Worm (Caenorhabditis elegans) whole organism, late embryonic: ENCODE data around the gene fkh-5.

Source experiments
- F13H6.1 ChIP-seq: sonication (generic microtip); optimal IDR thresholded peaks from 2 replicates; lab custom pipeline; 2016; ENCODE audit warnings: missing genetic modification characterization, missing compliant biosample characterization
- Y22D7AL.16 ChIP-seq: sonication (generic microtip); optimal IDR thresholded peaks from 2 replicates; lab custom pipeline; 2016; ENCODE audit warnings: missing genetic modification characterization, missing compliant biosample characterization
- ahr-1 ChIP-seq: sonication (generic microtip); optimal IDR thresholded peaks from 2 replicates; lab custom pipeline; 2016; ENCODE audit warnings: missing genetic modification characterization, missing compliant biosample characterization
- ama-1 ChIP-seq: fragments of 150-350 bp; optimal IDR thresholded peaks from 2 replicates; lab custom pipeline; 2014
- ceh-18 ChIP-seq: sonication (generic microtip); optimal IDR thresholded peaks from 2 replicates; lab custom pipeline; 2016; ENCODE audit warnings: missing genetic modification characterization, missing compliant biosample characterization
- ceh-19 ChIP-seq: fragments of 200-800 bp; sonication (Bioruptor generic); optimal IDR thresholded peaks from 2 replicates; lab custom pipeline; 2018; ENCODE audit warnings: mild to moderate bottlenecking, missing genetic modification characterization, missing compliant biosample characterization
- ceh-2 ChIP-seq: sonication (generic microtip); optimal IDR thresholded peaks from 2 replicates; lab custom pipeline; 2016; ENCODE audit warnings: missing genotype, missing genetic modification characterization, missing compliant biosample characterization
- ceh-24 ChIP-seq: sonication (generic microtip); optimal IDR thresholded peaks from 2 replicates; lab custom pipeline; 2016; ENCODE audit warnings: mild to moderate bottlenecking, missing genetic modification characterization, missing compliant biosample characterization
- ceh-30 ChIP-seq: fragments of 150-350 bp; optimal IDR thresholded peaks from 2 replicates; lab custom pipeline; 2014; ENCODE audit warnings: missing biosample characterization, missing genetic modification characterization
- ceh-48 ChIP-seq: sonication (generic microtip); optimal IDR thresholded peaks from 2 replicates; lab custom pipeline; 2016; ENCODE audit warnings: missing genetic modification characterization, inconsistent platforms, missing compliant biosample characterization
- che-1 ChIP-seq: sonication (generic microtip); optimal IDR thresholded peaks from 2 replicates; lab custom pipeline; 2016; ENCODE audit warnings: mild to moderate bottlenecking, missing genetic modification characterization, missing compliant biosample characterization
- dmd-4 ChIP-seq: sonication (generic microtip); optimal IDR thresholded peaks from 2 replicates; lab custom pipeline; 2016; ENCODE audit warnings: borderline replicate concordance, missing genetic modification characterization, missing compliant biosample characterization
- dve-1 ChIP-seq: sonication (generic microtip); optimal IDR thresholded peaks from 2 replicates; lab custom pipeline; 2017; ENCODE audit warnings: antibody characterized with exemption, mild to moderate bottlenecking, missing genetic modification characterization, missing compliant biosample characterization
- elt-2 ChIP-seq: sonication (generic microtip); optimal IDR thresholded peaks from 2 replicates; lab custom pipeline; 2016; ENCODE audit warnings: missing genetic modification reagents, missing genetic modification characterization, missing compliant biosample characterization
- elt-4 ChIP-seq: sonication (generic microtip); optimal IDR thresholded peaks from 2 replicates; lab custom pipeline; 2016; ENCODE audit warnings: missing genetic modification characterization, missing compliant biosample characterization
- fkh-6 ChIP-seq: sonication (generic microtip); optimal IDR thresholded peaks from 2 replicates; lab custom pipeline; 2016; ENCODE audit warnings: missing genetic modification characterization, missing compliant biosample characterization
- gmeb-2 ChIP-seq: sonication (generic microtip); optimal IDR thresholded peaks from 2 replicates; lab custom pipeline; 2016; ENCODE audit warnings: missing genetic modification characterization, inconsistent platforms, missing compliant biosample characterization
- hlh-13 ChIP-seq: fragments of 200-800 bp; sonication (Bioruptor generic); optimal IDR thresholded peaks from 2 replicates; lab custom pipeline; 2018; ENCODE audit warnings: mild to moderate bottlenecking, missing genetic modification characterization, missing compliant biosample characterization
- hlh-6 ChIP-seq: sonication (generic microtip); optimal IDR thresholded peaks from 2 replicates; lab custom pipeline; 2016; ENCODE audit warnings: missing genotype, missing genetic modification characterization, missing compliant biosample characterization
- madf-2 ChIP-seq: sonication (generic microtip); optimal IDR thresholded peaks from 2 replicates; lab custom pipeline; 2017; ENCODE audit warnings: missing genetic modification characterization, missing compliant biosample characterization
- mec-3 ChIP-seq: sonication (generic microtip); optimal IDR thresholded peaks from 2 replicates; lab custom pipeline; 2016; ENCODE audit warnings: borderline replicate concordance, missing genetic modification characterization, missing compliant biosample characterization
- nfya-1 ChIP-seq: sonication (generic microtip); optimal IDR thresholded peaks from 2 replicates; lab custom pipeline; 2017; ENCODE audit warnings: missing genetic modification characterization, mild to moderate bottlenecking, missing compliant biosample characterization, antibody characterized with exemption, moderate library complexity
- odd-2 ChIP-seq: sonication (generic microtip); optimal IDR thresholded peaks from 2 replicates; lab custom pipeline; 2017; ENCODE audit warnings: antibody characterized with exemption, mild to moderate bottlenecking, missing genetic modification characterization, missing compliant biosample characterization
- pha-2 ChIP-seq: sonication (generic microtip); optimal IDR thresholded peaks from 2 replicates; lab custom pipeline; 2017; ENCODE audit warnings: mild to moderate bottlenecking, missing genetic modification characterization, missing compliant biosample characterization
- pqm-1 ChIP-seq: sonication (generic microtip); optimal IDR thresholded peaks from 2 replicates; lab custom pipeline; 2016; ENCODE audit warnings: missing genetic modification characterization, missing compliant biosample characterization
- pros-1 ChIP-seq: fragments of 150-350 bp; optimal IDR thresholded peaks from 2 replicates; lab custom pipeline; 2014; ENCODE audit warnings: missing biosample characterization, missing genetic modification reagents, missing genetic modification characterization
- ref-2 ChIP-seq: sonication (generic microtip); optimal IDR thresholded peaks from 2 replicates; lab custom pipeline; 2016; ENCODE audit warnings: missing genetic modification characterization, missing compliant biosample characterization
- rnt-1 ChIP-seq: sonication (generic microtip); optimal IDR thresholded peaks from 2 replicates; lab custom pipeline; 2016; ENCODE audit warnings: missing genetic modification characterization, missing compliant biosample characterization
- sdc-2 ChIP-seq: sonication (generic microtip); optimal IDR thresholded peaks from 2 replicates; lab custom pipeline; 2016; ENCODE audit warnings: missing genotype, missing genetic modification characterization, missing compliant biosample characterization
- sox-4 ChIP-seq: sonication (generic microtip); optimal IDR thresholded peaks from 2 replicates; lab custom pipeline; 2017; ENCODE audit warnings: mild to moderate bottlenecking, missing genetic modification characterization, inconsistent platforms, missing compliant biosample characterization
- tbx-2 ChIP-seq: sonication (generic microtip); optimal IDR thresholded peaks from 2 replicates; lab custom pipeline; 2016; ENCODE audit warnings: missing genetic modification characterization, missing compliant biosample characterization
- tbx-7 ChIP-seq: sonication (generic microtip); optimal IDR thresholded peaks from 2 replicates; lab custom pipeline; 2016; ENCODE audit warnings: missing genotype, missing genetic modification characterization, missing compliant biosample characterization
- unc-3 ChIP-seq, 2 experiments: fragments of 200-800 bp in 1 of 2; sonication (Bioruptor generic) in 1 of 2; sonication (generic microtip) in 1 of 2; conservative IDR thresholded peaks in 1 of 2; optimal IDR thresholded peaks in 1 of 2; 2 replicates each; pipeline versions ENCODE4 v1.3.6 to Lab custom; 2016 to 2022; ENCODE audit warnings: missing compliant biosample characterization in 2 of 2, missing genetic modification characterization in 2 of 2, missing genetic modification reagents in 1 of 2
- unc-42 ChIP-seq: sonication (generic microtip); optimal IDR thresholded peaks from 2 replicates; lab custom pipeline; 2016; ENCODE audit warnings: missing genotype, missing genetic modification characterization, missing compliant biosample characterization
- unc-55 ChIP-seq: sonication (generic microtip); optimal IDR thresholded peaks from 2 replicates; lab custom pipeline; 2017; ENCODE audit warnings: missing biosample characterization, missing genetic modification reagents, missing genetic modification characterization
- zip-5 ChIP-seq: sonication (generic microtip); optimal IDR thresholded peaks from 2 replicates; lab custom pipeline; 2016; ENCODE audit warnings: missing genetic modification characterization, missing compliant biosample characterization

The fkh-5 gene

DNA sequence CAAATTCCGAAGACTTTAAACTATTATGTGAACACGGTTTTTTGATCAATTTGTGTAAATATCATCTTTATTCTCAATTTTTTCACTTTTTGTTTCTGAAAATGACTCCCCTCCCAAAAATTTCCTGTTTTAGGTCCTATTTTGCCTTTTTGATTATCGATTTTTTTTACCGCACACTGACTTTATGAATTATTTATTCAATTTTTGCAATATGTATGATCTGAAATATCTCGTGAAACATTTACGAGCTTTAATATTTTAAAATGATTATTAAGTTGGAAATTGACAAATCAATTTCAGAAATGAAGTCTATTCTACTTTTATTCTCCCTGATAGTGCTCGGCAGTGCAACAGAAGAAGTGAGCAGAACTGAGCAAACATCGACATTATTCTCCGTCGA is 35.0 kb downstream of the fkh-5 start, which contains the start of gene C35D10.1:
C35D10.1 (plus strand) TSS at position 301 of the 400 bp plus-strand sequence.
- TF ChIP-seq hlh-13 (GFP tag; lab: Kevin White, UChicago) (no peak), elt-2 (tag; lab: Kevin White, UChicago) (no peak), rnt-1 (tag; lab: Kevin White, UChicago) (no peak), unc-55 (GFP tag; lab: Kevin White, UChicago) (no peak), fkh-6 (no peak)
- TF ChIP-seq, all 69 proteins: peak for 0

DNA sequence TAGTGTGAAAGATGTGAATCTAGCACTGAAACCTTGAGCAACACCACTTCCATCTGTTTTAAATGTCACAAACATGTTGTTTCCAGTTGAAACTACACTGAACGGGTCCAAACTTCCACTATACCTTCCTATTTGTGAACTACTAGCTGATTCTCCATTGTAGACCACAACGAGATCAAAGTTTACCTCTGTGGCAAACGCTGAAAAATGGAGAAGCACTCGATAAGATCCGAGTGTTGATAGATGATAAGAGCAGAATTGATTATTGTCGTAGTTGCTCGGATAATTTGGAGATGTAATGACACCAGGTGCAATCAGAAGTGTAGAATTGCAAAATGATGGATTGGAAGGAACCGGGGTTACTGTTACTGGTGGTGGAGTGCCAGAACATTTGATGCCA is 37.5 kb downstream of the fkh-5 start:
- TF ChIP-seq hlh-6 (no peak), mec-3 (tag; lab: Kevin White, UChicago) (no peak), dve-1 (tag; lab: Kevin White, UChicago) (no peak), pqm-1 (tag; lab: Kevin White, UChicago) (no peak), ceh-30 (tag; lab: Kevin White, UChicago) (no peak), gmeb-2 (no peak), hlh-13 (GFP tag; lab: Kevin White, UChicago) (no peak), rnt-1 (tag; lab: Kevin White, UChicago) (no peak), tbx-2 (tag; lab: Kevin White, UChicago) (no peak), unc-42 (no peak), ceh-19 (GFP tag; lab: Kevin White, UChicago) (no peak), tbx-7 (tag; lab: Kevin White, UChicago) (no peak)

DNA sequence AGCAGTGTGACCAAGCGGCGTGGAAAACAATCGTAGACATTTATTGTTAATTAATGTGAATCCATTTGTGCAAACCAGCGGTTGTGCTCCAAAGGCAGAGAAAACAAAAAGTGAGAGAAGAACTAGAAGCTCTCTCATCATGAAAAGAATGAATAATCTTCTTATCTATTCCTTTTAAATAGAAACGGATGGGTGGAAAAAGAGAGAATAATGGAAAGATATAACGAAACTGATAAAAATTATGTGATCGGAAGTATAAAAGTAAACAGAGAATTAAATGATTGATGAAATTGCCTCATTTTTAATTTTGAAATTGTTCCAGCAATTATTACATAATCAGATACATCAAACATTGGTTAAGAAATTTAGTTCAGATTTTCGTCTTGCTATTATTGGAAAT is 39.0 kb downstream of the fkh-5 start, which contains the start of gene clec-5:
clec-5 (minus strand) TSS at position 178 of the 400 bp plus-strand sequence.
- no peak for TF ChIP-seq gmeb-2

- TF ChIP-seq elt-2 (tag; lab: Kevin White, UChicago) (no peak), ceh-24 (tag; lab: Kevin White, UChicago) (no peak), gmeb-2 (no peak), hlh-6 (no peak), mec-3 (tag; lab: Kevin White, UChicago) (no peak), F13H6.1 (no peak), pha-2 (tag; lab: Kevin White, UChicago) (no peak), ceh-19 (GFP tag; lab: Kevin White, UChicago) (no peak), ceh-2 (tag; lab: Kevin White, UChicago) (no peak), pros-1 (tag; lab: Kevin White, UChicago) (no peak), dmd-4 (tag; lab: Kevin White, UChicago) (no peak), odd-2 (tag; lab: Kevin White, UChicago) (no peak), sdc-2 (tag; lab: Kevin White, UChicago) (no peak), Y22D7AL.16 (tag; lab: Kevin White, UChicago) (no peak)
Observed at ce11 chrIII:4887291-4887690, 42.8 kb downstream of the fkh-5 start, which contains the start of gene clec-6. Gene clec-6, minus strand, starts transcription at chrIII:4887444.

DNA sequence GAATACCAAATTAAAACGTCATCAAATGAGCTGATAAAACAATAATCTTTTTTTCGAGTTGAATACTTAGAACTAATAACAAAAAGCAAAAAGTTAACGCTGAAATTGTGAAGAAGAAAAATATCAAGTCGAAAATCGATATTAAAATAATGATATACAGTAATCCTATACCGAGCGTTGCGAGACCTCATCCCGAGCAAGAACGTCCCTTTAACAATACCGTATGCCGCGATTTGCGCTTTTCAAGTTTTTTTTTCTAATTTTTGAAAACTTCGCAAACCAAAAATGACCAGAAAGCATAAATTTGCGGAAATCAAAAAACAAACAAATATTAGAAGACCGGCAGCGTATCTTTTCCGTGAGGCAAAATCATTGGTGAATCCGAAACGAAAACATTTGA is 46.5 kb downstream of the fkh-5 start, which contains the start of gene F26F4.5:
F26F4.5 (minus strand) TSS at position 256 of the 400 bp plus-strand sequence.
- TF ChIP-seq zip-5 (tag; lab: Kevin White, UChicago) (no peak), sox-4 (tag; lab: Kevin White, UChicago) (no peak), elt-4 (tag; lab: Kevin White, UChicago) (no peak), ceh-18 (tag; lab: Kevin White, UChicago) (no peak), ama-1 (lab: Kevin White, UChicago) (no peak), tbx-2 (tag; lab: Kevin White, UChicago) (no peak), ahr-1 (no peak)

DNA sequence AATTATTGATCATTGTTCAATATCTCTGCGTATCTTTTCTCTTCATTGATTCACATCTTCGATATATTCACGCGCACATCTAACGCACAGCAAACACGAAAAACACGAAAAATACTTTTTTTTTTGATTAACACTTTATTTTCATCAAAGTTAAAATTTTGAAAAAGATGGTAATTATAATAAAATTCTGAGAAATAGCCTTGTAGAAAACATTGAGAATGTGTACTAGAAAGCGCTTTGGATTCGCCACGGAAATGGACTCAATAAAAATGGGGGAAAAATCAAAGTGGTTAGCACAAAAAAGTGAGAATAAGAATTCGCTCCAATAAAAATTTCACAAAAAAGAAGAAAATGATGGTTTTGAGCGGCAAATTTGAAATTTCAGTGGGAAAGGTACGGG is 49.1 kb downstream of the fkh-5 start, which contains the start of gene F26F4.6:
F26F4.6 (minus strand) TSS at position 101 of the 400 bp plus-strand sequence.
- TF ChIP-seq gmeb-2, result no peak
- TF ChIP-seq mec-3 (tag; lab: Kevin White, UChicago), result no peak
- TF ChIP-seq ceh-30 (tag; lab: Kevin White, UChicago), result no peak
- no peak for TF ChIP-seq ceh-2 (tag; lab: Kevin White, UChicago)
- TF ChIP-seq rnt-1 (tag; lab: Kevin White, UChicago), result no peak
- TF ChIP-seq madf-2 (tag; lab: Kevin White, UChicago), result no peak
- no peak for TF ChIP-seq ahr-1
- TF ChIP-seq ceh-18 (tag; lab: Kevin White, UChicago), result no peak
- TF ChIP-seq nfya-1 (tag; lab: Kevin White, UChicago), result no peak
- TF ChIP-seq ref-2 (tag; lab: Kevin White, UChicago), result no peak
- no peak for TF ChIP-seq unc-55 (GFP tag; lab: Kevin White, UChicago)
- no peak for TF ChIP-seq Y22D7AL.16 (tag; lab: Kevin White, UChicago)
- TF ChIP-seq ceh-48 (tag; lab: Kevin White, UChicago), result no peak
- no peak for TF ChIP-seq tbx-2 (tag; lab: Kevin White, UChicago)
- TF ChIP-seq unc-3 (GFP tag; conservative IDR thresholded peaks at IDR 0.05; lab: Robert Waterston, UW), result no peak
- TF ChIP-seq unc-3 (tag; optimal IDR thresholded peaks at IDR 0.05; lab: Kevin White, UChicago), result no peak
- TF ChIP-seq che-1 (tag; lab: Kevin White, UChicago), result no peak
